Fruit fly (Drosophila melanogaster): ENCODE data around the gene Spn.

Gene Spn

dm6 chr3L:2530635-2531034 is 23.5 kb downstream of the Spn start:
- TF ChIP-seq Pif1A (GFP tag; optimal IDR thresholded peaks at IDR 0.05) = no peak
- TF ChIP-seq CG12605 (GFP tag; IDR thresholded peaks at IDR 0.05) = no peak
- peak; percentile 14 for TF ChIP-seq CG8301 (tag; optimal IDR thresholded peaks at IDR 0.05)
- peak; percentile 44 for TF ChIP-seq CG32121 (GFP tag; IDR thresholded peaks at IDR 0.05)

dm6 chr3L:2530090-2530489 is 24.0 kb downstream of the Spn start:
- no peak for TF ChIP-seq Ets98B (GFP tag; IDR thresholded peaks at IDR 0.05)
- no peak for TF ChIP-seq CG32121 (GFP tag; IDR thresholded peaks at IDR 0.05)
- TF ChIP-seq CG13204 (GFP tag; optimal IDR thresholded peaks at IDR 0.05) = no peak
- TF ChIP-seq Pif1A (GFP tag; optimal IDR thresholded peaks at IDR 0.05) = no peak
- no peak for TF ChIP-seq Pif1B (GFP tag; optimal IDR thresholded peaks at IDR 0.05)
- TF ChIP-seq CG10348 (GFP tag; IDR thresholded peaks at IDR 0.05) = no peak
- no peak for TF ChIP-seq CG15710 (tag; optimal IDR thresholded peaks at IDR 0.05)
- TF ChIP-seq CG12605 (GFP tag; IDR thresholded peaks at IDR 0.05) = no peak
- no peak for TF ChIP-seq gl (tag; optimal IDR thresholded peaks at IDR 0.05)
- TF ChIP-seq CG14655 (GFP tag; optimal IDR thresholded peaks at IDR 0.05) = no peak
- no peak for TF ChIP-seq CG17806 (tag; optimal IDR thresholded peaks at IDR 0.05)
- TF ChIP-seq CG8301 (tag; optimal IDR thresholded peaks at IDR 0.05) = no peak
- TF ChIP-seq rn (GFP tag; IDR thresholded peaks at IDR 0.05) = no peak
- no peak for TF ChIP-seq EcR (GFP tag; optimal IDR thresholded peaks at IDR 0.05)
- TF ChIP-seq CG34367 (tag; optimal IDR thresholded peaks at IDR 0.05) = no peak
- TF ChIP-seq CG9948 (tag; optimal IDR thresholded peaks at IDR 0.05) = no peak
- TF ChIP-seq Snoo (tag; optimal IDR thresholded peaks at IDR 0.05) = no peak
- no peak for TF ChIP-seq CG4496 (GFP tag; IDR thresholded peaks at IDR 0.05)

- TF ChIP-seq CG4496 (GFP tag; IDR thresholded peaks at IDR 0.05) (no peak), CG12605 (GFP tag; IDR thresholded peaks at IDR 0.05) (no peak), EcR (GFP tag; optimal IDR thresholded peaks at IDR 0.05) (no peak), Pif1A (GFP tag; optimal IDR thresholded peaks at IDR 0.05) (no peak), CG8159 (tag; optimal IDR thresholded peaks at IDR 0.05) (no peak), CG14655 (GFP tag; optimal IDR thresholded peaks at IDR 0.05) (no peak), CG15710 (tag; optimal IDR thresholded peaks at IDR 0.05) (no peak), CG8301 (tag; optimal IDR thresholded peaks at IDR 0.05) (no peak), gl (tag; optimal IDR thresholded peaks at IDR 0.05) (no peak), CG13204 (GFP tag; optimal IDR thresholded peaks at IDR 0.05) (no peak), D1 (tag; optimal IDR thresholded peaks at IDR 0.05) (no peak), CG32121 (GFP tag; IDR thresholded peaks at IDR 0.05) (no peak), Ets98B (GFP tag; IDR thresholded peaks at IDR 0.05) (no peak)
Measured at dm6 chr3L:2526873-2527272, 27.2 kb downstream of the Spn start, which contains the start of gene CG32295. CG32295 (minus strand) TSS chr3L:2526973.

- TF ChIP-seq D1 (tag; optimal IDR thresholded peaks at IDR 0.05) (no peak), Ets98B (GFP tag; IDR thresholded peaks at IDR 0.05) (no peak), CG9948 (tag; optimal IDR thresholded peaks at IDR 0.05) (no peak), fd96Ca (GFP tag; IDR thresholded peaks at IDR 0.05) (no peak), CG10348 (GFP tag; IDR thresholded peaks at IDR 0.05) (no peak), CG8159 (tag; optimal IDR thresholded peaks at IDR 0.05) (no peak), rn (GFP tag; IDR thresholded peaks at IDR 0.05) (no peak), CG34367 (tag; optimal IDR thresholded peaks at IDR 0.05) (no peak), CG12605 (GFP tag; IDR thresholded peaks at IDR 0.05) (no peak)
Measured at dm6 chr3L:2515197-2515596, 38.9 kb downstream of the Spn start.

dm6 chr3L:2504796-2505195 is 49.3 kb downstream of the Spn start:
- TF ChIP-seq CG34367 (tag; optimal IDR thresholded peaks at IDR 0.05) (no peak), CG15710 (tag; optimal IDR thresholded peaks at IDR 0.05) (no peak)

dm6 chr3L:2504031-2504615 is 50.0 kb downstream of the Spn start:
- TF ChIP-seq Ets98B (GFP tag; IDR thresholded peaks at IDR 0.05) = no peak
- no peak for TF ChIP-seq EcR (GFP tag; optimal IDR thresholded peaks at IDR 0.05)
- no peak for TF ChIP-seq CG32121 (GFP tag; IDR thresholded peaks at IDR 0.05)
- TF ChIP-seq CG8159 (tag; optimal IDR thresholded peaks at IDR 0.05) = no peak
- no peak for TF ChIP-seq CG14655 (GFP tag; optimal IDR thresholded peaks at IDR 0.05)
- TF ChIP-seq D1 (tag; optimal IDR thresholded peaks at IDR 0.05) = no peak
- no peak for TF ChIP-seq CG13204 (GFP tag; optimal IDR thresholded peaks at IDR 0.05)
- TF ChIP-seq fd96Ca (GFP tag; IDR thresholded peaks at IDR 0.05) = no peak
- TF ChIP-seq Snoo (tag; optimal IDR thresholded peaks at IDR 0.05) = no peak
- TF ChIP-seq CG10348 (GFP tag; IDR thresholded peaks at IDR 0.05) = no peak
- no peak for TF ChIP-seq rn (GFP tag; IDR thresholded peaks at IDR 0.05)
- no peak for TF ChIP-seq CG34367 (tag; optimal IDR thresholded peaks at IDR 0.05)
- no peak for TF ChIP-seq gl (tag; optimal IDR thresholded peaks at IDR 0.05)
- no peak for TF ChIP-seq CG17806 (tag; optimal IDR thresholded peaks at IDR 0.05)
- TF ChIP-seq Pif1B (GFP tag; optimal IDR thresholded peaks at IDR 0.05) = no peak
- TF ChIP-seq CG4496 (GFP tag; IDR thresholded peaks at IDR 0.05) = no peak

dm6 chr3L:2503465-2503864 is 50.6 kb downstream of the Spn start, which contains the start of gene CG16758:
CG16758 (minus strand) TSS chr3L:2503606.
- TF ChIP-seq CG15710 (tag; optimal IDR thresholded peaks at IDR 0.05) (no peak), CG4496 (GFP tag; IDR thresholded peaks at IDR 0.05) (0 out of 3 replicates have a peak, but pooled peaks have one; percentile 12)

Measured in whole organism, pupa.